Worm (Caenorhabditis elegans) whole organism, L4/young adult: ENCODE results near the gene T26E4.18.

Experiments used
- dao-5 ChIP-seq: sonication (generic microtip); optimal IDR thresholded peaks from 2 replicates; lab custom pipeline; 2016; ENCODE audit warnings: missing genotype, missing genetic modification characterization, moderate library complexity, missing compliant biosample characterization
- him-1 ChIP-seq: sonication (generic microtip); optimal IDR thresholded peaks from 2 replicates; lab custom pipeline; 2016; ENCODE audit warnings: missing genotype, missing genetic modification reagents, missing genetic modification characterization, missing compliant biosample characterization

DNA sequence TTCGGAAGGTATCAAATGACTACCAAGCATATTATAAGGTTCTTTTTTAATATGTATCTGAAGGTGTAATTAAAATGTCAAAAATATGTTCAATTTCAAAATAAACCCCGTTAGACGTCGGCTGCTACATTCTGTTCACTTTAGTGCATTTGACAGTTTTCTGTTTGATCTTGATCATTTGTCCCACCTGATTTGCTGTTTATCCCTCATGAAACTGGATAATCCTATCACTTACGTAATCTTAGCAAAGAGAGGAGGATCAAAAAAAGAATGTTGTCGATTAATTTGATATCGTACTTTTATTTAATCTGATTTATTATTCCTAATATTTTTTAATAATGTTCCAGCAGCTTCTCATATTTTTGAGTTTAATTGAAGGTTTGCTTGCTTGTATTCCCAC, 6.8 kb upstream of the T26E4.18 start, which contains the start of gene F54B8.1:
- TF ChIP-seq him-1 (tag; lab: Kevin White, UChicago) (no peak), dao-5 (tag; lab: Kevin White, UChicago) (no peak)
